Fruit fly (Drosophila melanogaster) whole organism, pupa: ENCODE data around the gene CG3808.

ENCODE experiments used
- CG10348 ChIP-seq: fragments of 200-800 bp; sonication (Bioruptor generic); IDR thresholded peaks from 2 replicates; pipeline ENCODE4 v1.3.6; 2022; ENCODE audit warnings: missing biosample characterization, missing genetic modification characterization
- CG12605 ChIP-seq: fragments of 200-800 bp; sonication (Bioruptor generic); IDR thresholded peaks from 2 replicates; pipeline ENCODE4 v1.3.6; 2022; ENCODE audit warnings: missing biosample characterization, missing genetic modification characterization
- CG13204 ChIP-seq: fragments of 200-800 bp; sonication (Bioruptor generic); optimal IDR thresholded peaks from 2 replicates; lab custom pipeline; 2018; ENCODE audit warnings: missing biosample characterization, mild to moderate bottlenecking, missing genetic modification characterization, moderate library complexity
- CG14655 ChIP-seq: fragments of 200-800 bp; sonication (Bioruptor generic); optimal IDR thresholded peaks from 3 replicates; lab custom pipeline; 2017; ENCODE audit warnings: mild to moderate bottlenecking, missing biosample characterization, missing genetic modification reagents, missing genetic modification characterization
- CG15710 ChIP-seq: fragments of 200-800 bp; sonication (Bioruptor generic); optimal IDR thresholded peaks from 2 replicates; lab custom pipeline; 2018; ENCODE audit warnings: missing biosample characterization, mild to moderate bottlenecking, missing genetic modification characterization, moderate library complexity
- CG17806 ChIP-seq: fragments of 200-800 bp; sonication (Bioruptor generic); optimal IDR thresholded peaks from 2 replicates; lab custom pipeline; 2018; ENCODE audit warnings: missing biosample characterization, mild to moderate bottlenecking, missing genetic modification characterization, moderate library complexity
- CG32121 ChIP-seq: fragments of 200-800 bp; sonication (Bioruptor generic); IDR thresholded peaks from 2 replicates; pipeline ENCODE4 v1.3.6; 2022; ENCODE audit warnings: missing biosample characterization, missing genetic modification characterization
- CG34367 ChIP-seq: fragments of 200-800 bp; sonication (Bioruptor generic); optimal IDR thresholded peaks from 2 replicates; lab custom pipeline; 2018; ENCODE audit warnings: missing biosample characterization, mild to moderate bottlenecking, missing genetic modification characterization
- CG4496 ChIP-seq: fragments of 200-800 bp; sonication (Bioruptor generic); IDR thresholded peaks from 3 replicates; pipeline ENCODE4 v1.3.6; 2022; ENCODE audit warnings: missing biosample characterization, missing genetic modification characterization
- CG8159 ChIP-seq: fragments of 200-800 bp; sonication (Bioruptor generic); optimal IDR thresholded peaks from 3 replicates; lab custom pipeline; 2018; ENCODE audit warnings: missing biosample characterization, mild to moderate bottlenecking, missing genetic modification characterization, moderate library complexity
- CG8301 ChIP-seq: fragments of 200-800 bp; sonication (Bioruptor generic); optimal IDR thresholded peaks from 2 replicates; lab custom pipeline; 2018; ENCODE audit warnings: missing biosample characterization, mild to moderate bottlenecking, missing genetic modification characterization
- CG9948 ChIP-seq: fragments of 200-800 bp; sonication (Bioruptor generic); optimal IDR thresholded peaks from 2 replicates; lab custom pipeline; 2018; ENCODE audit warnings: missing biosample characterization, mild to moderate bottlenecking, missing genetic modification characterization, moderate library complexity
- D1 ChIP-seq: fragments of 200-800 bp; sonication (Bioruptor generic); optimal IDR thresholded peaks from 2 replicates; lab custom pipeline; 2018; ENCODE audit warnings: missing biosample characterization, mild to moderate bottlenecking, missing genetic modification characterization, moderate library complexity
- EcR ChIP-seq: fragments of 200-800 bp; sonication (Bioruptor generic); optimal IDR thresholded peaks from 3 replicates; lab custom pipeline; 2019; ENCODE audit warnings: missing biosample characterization, missing genetic modification characterization, mild to moderate bottlenecking, moderate library complexity, missing genetic modification reagents
- Ets98B ChIP-seq: fragments of 200-800 bp; sonication (Bioruptor generic); IDR thresholded peaks from 2 replicates; pipeline ENCODE4 v1.3.6; 2022; ENCODE audit warnings: missing biosample characterization, missing genetic modification characterization
- Pif1A ChIP-seq: fragments of 200-800 bp; sonication (Bioruptor generic); optimal IDR thresholded peaks from 3 replicates; lab custom pipeline; 2016; ENCODE audit warnings: missing biosample characterization, missing genetic modification characterization
- Pif1B ChIP-seq: fragments of 200-800 bp; sonication (Bioruptor generic); optimal IDR thresholded peaks from 3 replicates; lab custom pipeline; 2016; ENCODE audit warnings: missing biosample characterization, missing genetic modification characterization
- Snoo ChIP-seq: fragments of 200-800 bp; sonication (Bioruptor generic); optimal IDR thresholded peaks from 3 replicates; lab custom pipeline; 2017; ENCODE audit warnings: missing biosample characterization, mild to moderate bottlenecking, missing genetic modification characterization, inconsistent platforms
- fd96Ca ChIP-seq: fragments of 200-800 bp; sonication (Bioruptor generic); IDR thresholded peaks from 3 replicates; pipeline ENCODE4 v1.3.6; 2022; ENCODE audit warnings: missing biosample characterization, missing genetic modification characterization
- gl ChIP-seq: fragments of 200-800 bp; sonication (Bioruptor generic); optimal IDR thresholded peaks from 2 replicates; lab custom pipeline; 2018; ENCODE audit warnings: missing biosample characterization, mild to moderate bottlenecking, missing genetic modification characterization
- rn ChIP-seq: fragments of 200-800 bp; sonication (Bioruptor generic); IDR thresholded peaks from 2 replicates; pipeline ENCODE4 v1.3.6; 2022; ENCODE audit warnings: missing biosample characterization, missing genetic modification characterization

Gene CG3808

dm6 chr3L:19015454-19016054, 15.1 kb upstream of the CG3808 start:
- TF ChIP-seq CG8301 (tag; lab: Kevin White, UChicago), result no peak

- no peak for TF ChIP-seq CG17806
- no peak for TF ChIP-seq CG8159 (tag; lab: Kevin White, UChicago)
- no peak for TF ChIP-seq Pif1A (GFP tag; lab: Kevin White, UChicago)
- no peak for TF ChIP-seq Snoo
- TF ChIP-seq gl (tag; lab: Kevin White, UChicago), result no peak
- no peak for TF ChIP-seq CG15710 (tag; lab: Kevin White, UChicago)
- TF ChIP-seq CG32121 (GFP tag; lab: Robert Waterston, UW), result no peak
Observed at dm6 chr3L:19014802-19015201, 14.4 kb upstream of the CG3808 start.

dm6 chr3L:19014090-19014489, 13.7 kb upstream of the CG3808 start:
- TF ChIP-seq Pif1B (GFP tag; lab: Kevin White, UChicago) (no peak), CG10348 (GFP tag; lab: Robert Waterston, UW) (no peak), EcR (GFP tag; lab: Kevin White, UChicago) (no peak), CG9948 (tag; lab: Kevin White, UChicago) (no peak), Ets98B (GFP tag; lab: Robert Waterston, UW) (no peak), CG32121 (GFP tag; lab: Robert Waterston, UW) (no peak), CG12605 (GFP tag; lab: Robert Waterston, UW) (no peak; the same call in 1 of the 2 replicates), CG8159 (tag; lab: Kevin White, UChicago) (no peak), fd96Ca (GFP tag; lab: Robert Waterston, UW) (no peak), CG8301 (tag; lab: Kevin White, UChicago) (no peak), CG4496 (GFP tag; lab: Robert Waterston, UW) (no peak), gl (tag; lab: Kevin White, UChicago) (no peak), CG15710 (tag; lab: Kevin White, UChicago) (no peak)

DNA sequence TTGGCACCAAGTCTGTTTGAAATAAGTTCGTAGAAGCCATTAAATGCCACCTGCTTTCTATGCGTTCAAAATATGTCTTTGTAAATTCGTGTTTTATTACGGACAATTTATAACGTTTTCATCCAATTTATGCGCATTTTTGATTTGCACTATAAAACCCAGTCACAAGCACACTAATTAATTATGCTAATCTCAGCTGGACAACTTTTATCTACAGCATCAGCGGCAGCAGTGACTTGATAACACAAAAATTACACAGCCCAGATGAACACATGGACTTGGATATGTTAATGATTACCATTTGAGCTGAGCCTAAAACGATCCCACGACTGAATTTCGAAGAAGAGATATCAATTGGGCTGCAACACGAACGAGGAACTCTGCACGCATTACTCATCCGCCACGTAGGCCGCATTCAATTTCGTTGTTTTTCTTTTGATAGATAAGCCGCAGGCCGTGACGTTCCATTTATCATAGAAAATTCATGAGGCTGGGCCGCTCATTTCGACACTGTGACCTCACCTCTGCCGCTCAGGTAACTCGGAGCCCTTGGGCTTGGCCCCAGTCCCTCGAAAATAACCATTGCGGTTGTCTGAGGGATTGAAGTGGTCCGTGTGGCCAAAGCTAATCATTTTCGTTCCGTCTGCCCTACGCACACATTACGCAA, 12.8 kb upstream of the CG3808 start:
- no peak for TF ChIP-seq CG8159 (tag; lab: Kevin White, UChicago)
- TF ChIP-seq rn (GFP tag; lab: Robert Waterston, UW), result no peak
- no peak for TF ChIP-seq CG32121 (GFP tag; lab: Robert Waterston, UW)
- no peak for TF ChIP-seq Ets98B (GFP tag; lab: Robert Waterston, UW)
- no peak for TF ChIP-seq CG4496 (GFP tag; lab: Robert Waterston, UW)

dm6 chr3L:19011174-19011573, 10.8 kb upstream of the CG3808 start:
- no peak for TF ChIP-seq fd96Ca (GFP tag; lab: Robert Waterston, UW)
- no peak for TF ChIP-seq CG10348 (GFP tag; lab: Robert Waterston, UW)
- TF ChIP-seq CG4496 (GFP tag; lab: Robert Waterston, UW), result peak; percentile 58; the same call in 2 of the 3 replicates
- TF ChIP-seq CG17806, result peak; percentile 13
- no peak for TF ChIP-seq gl (tag; lab: Kevin White, UChicago)
- TF ChIP-seq Pif1B (GFP tag; lab: Kevin White, UChicago), result peak; percentile 9
- TF ChIP-seq CG8301 (tag; lab: Kevin White, UChicago), result peak; percentile 54
- peak; percentile 46 for TF ChIP-seq Pif1A (GFP tag; lab: Kevin White, UChicago)
- peak; percentile 73 for TF ChIP-seq Ets98B (GFP tag; lab: Robert Waterston, UW)
- TF ChIP-seq CG13204 (GFP tag; lab: Kevin White, UChicago), result no peak
- no peak for TF ChIP-seq CG34367 (tag; lab: Kevin White, UChicago)
- TF ChIP-seq EcR (GFP tag; lab: Kevin White, UChicago), result no peak
- TF ChIP-seq CG15710 (tag; lab: Kevin White, UChicago), result peak; percentile 4
- TF ChIP-seq CG14655 (GFP tag; lab: Kevin White, UChicago), result peak; percentile 47
- TF ChIP-seq CG9948 (tag; lab: Kevin White, UChicago), result no peak
- no peak for TF ChIP-seq Snoo
- TF ChIP-seq CG8159 (tag; lab: Kevin White, UChicago), result peak; percentile 40
- no peak; the same call in 1 of the 2 replicates for TF ChIP-seq CG32121 (GFP tag; lab: Robert Waterston, UW)
- no peak for TF ChIP-seq rn (GFP tag; lab: Robert Waterston, UW)
- no peak for TF ChIP-seq CG12605 (GFP tag; lab: Robert Waterston, UW)

DNA sequence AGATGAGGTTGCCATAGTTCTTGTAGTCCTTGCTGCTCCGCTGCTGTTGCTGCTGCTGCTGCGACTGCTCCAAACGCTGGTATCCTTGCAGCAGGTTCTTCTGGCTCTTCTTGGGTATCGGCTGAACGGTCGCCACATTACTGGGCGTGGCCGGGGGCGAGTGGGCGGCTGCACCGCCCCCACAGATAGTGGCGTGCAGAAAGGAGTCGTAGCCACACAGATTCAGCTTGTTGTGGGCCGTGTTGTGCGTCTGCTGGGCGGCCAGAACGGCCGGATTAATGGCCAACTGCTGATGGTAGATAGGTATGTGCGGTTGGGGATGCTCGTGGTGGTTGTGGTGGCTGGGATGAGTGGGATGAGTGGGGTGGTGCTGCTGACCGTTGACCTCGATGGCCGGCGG, 5.0 kb upstream of the CG3808 start:
- no peak for TF ChIP-seq CG13204 (GFP tag; lab: Kevin White, UChicago)
- no peak for TF ChIP-seq CG32121 (GFP tag; lab: Robert Waterston, UW)
- TF ChIP-seq Ets98B (GFP tag; lab: Robert Waterston, UW), result no peak
- TF ChIP-seq D1, result no peak
- TF ChIP-seq CG9948 (tag; lab: Kevin White, UChicago), result no peak
- no peak for TF ChIP-seq CG17806
- TF ChIP-seq, all 21 proteins: peak for 0
